Worm (Caenorhabditis elegans) whole organism, young adult: Measurements from ENCODE around the gene srt-68.

Source experiments
- B0336.3 ChIP-seq: fragments of 200-800 bp; sonication (Bioruptor generic); IDR thresholded peaks from 2 replicates; pipeline ENCODE4 v1.3.6; 2022; ENCODE audit warnings: missing genetic modification characterization, missing compliant biosample characterization
- C17E4.6 ChIP-seq: fragments of 200-800 bp; sonication (Bioruptor generic); IDR thresholded peaks from 2 replicates; pipeline ENCODE4 v1.3.6; 2022; ENCODE audit warnings: missing genetic modification reagents, missing genetic modification characterization, missing compliant biosample characterization
- D2030.7 ChIP-seq: fragments of 200-800 bp; sonication (Bioruptor generic); IDR thresholded peaks from 2 replicates; pipeline ENCODE4 v1.3.6; 2022; ENCODE audit warnings: missing genetic modification reagents, missing genetic modification characterization, missing compliant biosample characterization
- F33H1.4 ChIP-seq: fragments of 200-800 bp; sonication (Bioruptor generic); IDR thresholded peaks from 2 replicates; pipeline ENCODE4 v1.3.6; 2022; ENCODE audit warnings: missing genetic modification reagents, missing genetic modification characterization, missing compliant biosample characterization
- F37B4.10 ChIP-seq: fragments of 200-800 bp; sonication (Bioruptor generic); IDR thresholded peaks from 2 replicates; pipeline ENCODE4 v1.3.6; 2022; ENCODE audit warnings: missing genetic modification characterization, missing compliant biosample characterization
- F39B2.1 ChIP-seq: fragments of 200-800 bp; sonication (Bioruptor generic); IDR thresholded peaks from 2 replicates; pipeline ENCODE4 v1.3.6; 2022; ENCODE audit warnings: missing genetic modification reagents, missing genetic modification characterization, missing compliant biosample characterization
- F49E8.2 ChIP-seq: sonication (generic microtip); optimal IDR thresholded peaks from 3 replicates; lab custom pipeline; 2017; ENCODE audit warnings: missing genetic modification characterization, mild to moderate bottlenecking, missing compliant biosample characterization, antibody characterized with exemption, moderate library complexity; ENCODE audit not compliant: insufficient read depth
- F52B5.7 ChIP-seq: sonication (generic microtip); optimal IDR thresholded peaks from 2 replicates; lab custom pipeline; 2016; ENCODE audit warnings: mild to moderate bottlenecking, missing genetic modification characterization, missing compliant biosample characterization
- F55B11.4 ChIP-seq: sonication (generic microtip); optimal IDR thresholded peaks from 2 replicates; lab custom pipeline; 2016; ENCODE audit warnings: missing compliant biosample characterization, missing genetic modification characterization, borderline replicate concordance; ENCODE audit not compliant: insufficient read depth
- F57A8.1 ChIP-seq: fragments of 200-800 bp; sonication (Bioruptor generic); optimal IDR thresholded peaks from 2 replicates; lab custom pipeline; 2018; ENCODE audit warnings: mild to moderate bottlenecking, missing genetic modification characterization, moderate library complexity, missing compliant biosample characterization
- K11D2.4 ChIP-seq: fragments of 200-800 bp; sonication (Bioruptor generic); IDR thresholded peaks from 2 replicates; pipeline ENCODE4 v1.3.6; 2022; ENCODE audit warnings: missing genetic modification reagents, missing genetic modification characterization, missing compliant biosample characterization
- K12H6.12 ChIP-seq: fragments of 200-800 bp; sonication (Bioruptor generic); optimal IDR thresholded peaks from 2 replicates; lab custom pipeline; 2018; ENCODE audit warnings: mild to moderate bottlenecking, missing genetic modification characterization, missing compliant biosample characterization
- Y53G8AR.9 ChIP-seq: fragments of 200-800 bp; sonication (Bioruptor generic); conservative IDR thresholded peaks from 2 replicates; pipeline ENCODE4 v1.3.6; 2022; ENCODE audit warnings: missing genetic modification reagents, missing genetic modification characterization, missing compliant biosample characterization
- Y56A3A.18 ChIP-seq: fragments of 200-800 bp; sonication (Bioruptor generic); IDR thresholded peaks from 2 replicates; pipeline ENCODE4 v1.3.6; 2022; ENCODE audit warnings: missing genetic modification reagents, missing genetic modification characterization, missing compliant biosample characterization
- Y67H2A.10 ChIP-seq: fragments of 200-800 bp; sonication (Bioruptor generic); conservative IDR thresholded peaks from 2 replicates; pipeline ENCODE4 v1.3.6; 2022; ENCODE audit warnings: missing genetic modification reagents, missing genetic modification characterization, missing compliant biosample characterization
- ama-1 ChIP-seq, 3 experiments: fragments of 150-350 bp in 1 of 3; sonication (generic microtip) in 2 of 3; optimal IDR thresholded peaks; 2 replicates each; lab custom pipeline; 2014 to 2018; ENCODE audit warnings: missing biosample characterization in 2 of 3, missing genetic modification characterization in 2 of 3, missing genetic modification reagents in 2 of 3
- athp-1 ChIP-seq: sonication (generic microtip); optimal IDR thresholded peaks from 2 replicates; lab custom pipeline; 2017; ENCODE audit warnings: mild to moderate bottlenecking, missing genetic modification characterization, missing compliant biosample characterization
- attf-6 ChIP-seq: fragments of 200-800 bp; sonication (Bioruptor generic); IDR thresholded peaks from 2 replicates; pipeline ENCODE4 v1.3.6; 2022; ENCODE audit warnings: missing genetic modification reagents, missing genetic modification characterization, missing compliant biosample characterization
- cebp-1 ChIP-seq, 2 experiments: fragments of 200-800 bp in 1 of 2; sonication (Bioruptor generic) in 1 of 2; sonication (generic microtip) in 1 of 2; IDR thresholded peaks in 1 of 2; optimal IDR thresholded peaks in 1 of 2; 2 replicates each; pipeline versions ENCODE4 v1.3.6 to Lab custom; 2017 to 2022; ENCODE audit warnings: missing compliant biosample characterization in 2 of 2, missing genetic modification characterization in 2 of 2, mild to moderate bottlenecking in 1 of 2, missing genetic modification reagents in 1 of 2, moderate library complexity in 1 of 2
- ceh-79 ChIP-seq: sonication (generic microtip); optimal IDR thresholded peaks from 2 replicates; lab custom pipeline; 2017; ENCODE audit warnings: mild to moderate bottlenecking, missing genetic modification characterization, missing compliant biosample characterization
- chd-7 ChIP-seq: sonication (generic microtip); optimal IDR thresholded peaks from 2 replicates; lab custom pipeline; 2016; ENCODE audit warnings: mild to moderate bottlenecking, missing genetic modification characterization, moderate library complexity, missing compliant biosample characterization
- die-1 ChIP-seq: sonication (generic microtip); optimal IDR thresholded peaks from 2 replicates; lab custom pipeline; 2016; ENCODE audit warnings: missing genotype, mild to moderate bottlenecking, missing genetic modification characterization, missing compliant biosample characterization
- egl-44 ChIP-seq: fragments of 200-800 bp; sonication (Bioruptor generic); IDR thresholded peaks from 2 replicates; pipeline ENCODE4 v1.3.6; 2022; ENCODE audit warnings: missing genetic modification reagents, missing genetic modification characterization, missing compliant biosample characterization
- ekl-4 ChIP-seq: fragments of 200-800 bp; sonication (Bioruptor generic); IDR thresholded peaks from 2 replicates; pipeline ENCODE4 v1.3.6; 2022; ENCODE audit warnings: missing genetic modification reagents, missing genetic modification characterization, missing compliant biosample characterization
- fkh-3 ChIP-seq: sonication (generic microtip); optimal IDR thresholded peaks from 2 replicates; lab custom pipeline; 2016; ENCODE audit warnings: mild to moderate bottlenecking, missing genetic modification characterization, missing compliant biosample characterization
- hlh-12 ChIP-seq: sonication (generic microtip); optimal IDR thresholded peaks from 2 replicates; lab custom pipeline; 2016; ENCODE audit warnings: missing genetic modification characterization, missing compliant biosample characterization
- hrde-1 ChIP-seq: sonication (generic microtip); optimal IDR thresholded peaks from 2 replicates; lab custom pipeline; 2016; ENCODE audit warnings: missing genetic modification characterization, mild to moderate bottlenecking, missing compliant biosample characterization, moderate library complexity, missing genotype, missing genetic modification reagents, borderline replicate concordance
- lin-35 ChIP-seq, 3 experiments: fragments of 150-350 bp in 2 of 3; sonication (generic microtip) in 1 of 3; optimal IDR thresholded peaks; 2 replicates each; lab custom pipeline; 2014 to 2018; ENCODE audit warnings: missing biosample characterization in 3 of 3, missing genetic modification characterization in 3 of 3, missing genetic modification reagents in 3 of 3
- lin-40 ChIP-seq: sonication (generic microtip); optimal IDR thresholded peaks from 2 replicates; lab custom pipeline; 2016; ENCODE audit warnings: missing genetic modification characterization, mild to moderate bottlenecking, missing compliant biosample characterization, missing genotype, missing genetic modification reagents
- lin-54 ChIP-seq: fragments of 200-800 bp; sonication (Bioruptor generic); optimal IDR thresholded peaks from 2 replicates; lab custom pipeline; 2018; ENCODE audit warnings: mild to moderate bottlenecking, missing genetic modification characterization, missing compliant biosample characterization
- lir-1 ChIP-seq: fragments of 200-800 bp; sonication (Bioruptor generic); conservative IDR thresholded peaks from 2 replicates; pipeline ENCODE4 v1.3.6; 2022; ENCODE audit warnings: missing genetic modification reagents, missing genetic modification characterization, missing compliant biosample characterization
- lsl-1 ChIP-seq: fragments of 200-800 bp; sonication (Bioruptor generic); optimal IDR thresholded peaks from 2 replicates; lab custom pipeline; 2018; ENCODE audit warnings: mild to moderate bottlenecking, missing genetic modification characterization, moderate library complexity, missing compliant biosample characterization
- madf-6 ChIP-seq: fragments of 200-800 bp; sonication (Bioruptor generic); IDR thresholded peaks from 2 replicates; pipeline ENCODE4 v1.3.6; 2022; ENCODE audit warnings: missing genetic modification reagents, missing genetic modification characterization, missing compliant biosample characterization
- mel-28 ChIP-seq: sonication (generic microtip); optimal IDR thresholded peaks from 2 replicates; lab custom pipeline; 2016; ENCODE audit warnings: borderline replicate concordance, mild to moderate bottlenecking, missing genetic modification characterization, missing compliant biosample characterization
- pha-4 ChIP-seq: fragments of 150-350 bp; sonication (generic microtip); optimal IDR thresholded peaks from 2 replicates; lab custom pipeline; 2014; ENCODE audit warnings: missing biosample characterization, missing genetic modification reagents, missing genetic modification characterization
- rec-8 ChIP-seq, 2 experiments: sonication (generic microtip); optimal IDR thresholded peaks; 2 replicates each; lab custom pipeline; 2016; ENCODE audit warnings: mild to moderate bottlenecking in 2 of 2, missing genetic modification characterization in 2 of 2, missing genetic modification reagents in 2 of 2, missing genotype in 2 of 2, missing biosample characterization in 1 of 2, missing compliant biosample characterization in 1 of 2, moderate library complexity in 1 of 2
- repo-1 ChIP-seq: sonication (generic microtip); optimal IDR thresholded peaks from 2 replicates; lab custom pipeline; 2017; ENCODE audit warnings: mild to moderate bottlenecking, missing genetic modification characterization, missing compliant biosample characterization
- snpc-1.3 ChIP-seq: sonication (generic microtip); optimal IDR thresholded peaks from 2 replicates; lab custom pipeline; 2017; ENCODE audit warnings: missing genetic modification characterization, mild to moderate bottlenecking, missing compliant biosample characterization, antibody characterized with exemption, moderate library complexity, missing genotype, missing genetic modification reagents; ENCODE audit not compliant: insufficient read depth
- sptf-2 ChIP-seq: fragments of 200-800 bp; sonication (Bioruptor generic); optimal IDR thresholded peaks from 2 replicates; lab custom pipeline; 2018; ENCODE audit warnings: mild to moderate bottlenecking, missing genetic modification characterization, missing compliant biosample characterization
- tbp1 ChIP-seq: fragments of 200-800 bp; sonication (Bioruptor generic); optimal IDR thresholded peaks from 2 replicates; lab custom pipeline; 2018; ENCODE audit warnings: mild to moderate bottlenecking, missing genetic modification characterization, missing compliant biosample characterization
- tbx-9 ChIP-seq: sonication (generic microtip); optimal IDR thresholded peaks from 2 replicates; lab custom pipeline; 2016; ENCODE audit warnings: borderline replicate concordance, missing genetic modification characterization, inconsistent platforms, missing compliant biosample characterization
- tlf-1 ChIP-seq: fragments of 200-800 bp; sonication (Bioruptor generic); optimal IDR thresholded peaks from 2 replicates; lab custom pipeline; 2018; ENCODE audit warnings: mild to moderate bottlenecking, missing genetic modification characterization, missing compliant biosample characterization
- ztf-3 ChIP-seq: fragments of 200-800 bp; sonication (Bioruptor generic); optimal IDR thresholded peaks from 2 replicates; lab custom pipeline; 2018; ENCODE audit warnings: mild to moderate bottlenecking, missing genetic modification characterization, missing compliant biosample characterization

srt-68 gene

DNA sequence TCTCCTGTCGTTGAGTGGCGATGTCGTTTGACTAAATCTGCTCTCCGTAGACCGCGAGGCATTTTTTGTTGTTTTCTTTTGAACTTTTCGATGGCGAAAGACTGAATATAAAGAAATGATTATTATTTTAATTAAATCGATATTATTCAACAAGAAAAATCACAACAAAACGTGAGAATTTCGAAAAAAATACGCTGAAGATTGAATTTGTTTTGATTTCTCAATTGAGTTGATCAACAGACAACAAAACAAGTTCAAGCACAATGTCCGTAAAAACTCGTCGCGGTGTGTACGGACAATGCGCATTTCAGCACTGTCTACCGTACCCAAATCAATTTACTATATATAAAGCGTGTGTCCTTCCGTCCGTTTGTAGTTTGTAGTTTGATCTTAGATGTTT, 26.1 kb upstream of the srt-68 start, which contains the start of gene B0238.9:
Gene B0238.9, minus strand, starts transcription at position 101 of the 400 bp plus-strand sequence.
- peak; percentile 26 for TF ChIP-seq lsl-1 (GFP tag; lab: Kevin White, UChicago)
- no peak for TF ChIP-seq tbx-9 (tag; lab: Kevin White, UChicago)

ce11 chrV:5275426-5276007, 23.6 kb upstream of the srt-68 start:
- peak; percentile 42 for TF ChIP-seq hrde-1 (tag; lab: Kevin White, UChicago)
- no peak for TF ChIP-seq F55B11.4 (tag; lab: Kevin White, UChicago)
- TF ChIP-seq F39B2.1, result no peak
- peak; percentile 48 for TF ChIP-seq ceh-79 (tag; lab: Kevin White, UChicago)
- TF ChIP-seq repo-1 (tag; lab: Kevin White, UChicago), result peak; percentile 82
- TF ChIP-seq sptf-2 (GFP tag; lab: Kevin White, UChicago), result no peak
- TF ChIP-seq hlh-12 (tag; lab: Kevin White, UChicago), result no peak
- peak; percentile 52 for TF ChIP-seq F49E8.2 (tag; lab: Kevin White, UChicago)
- TF ChIP-seq chd-7 (tag; lab: Kevin White, UChicago), result no peak
- peak; percentile 58 for TF ChIP-seq madf-6
- TF ChIP-seq K12H6.12 (tag; lab: Kevin White, UChicago), result no peak
- TF ChIP-seq Y56A3A.18 (GFP tag; lab: Robert Waterston, UW), result 0 out of 2 replicates have a peak, but pooled peaks have one; percentile 12
- TF ChIP-seq athp-1 (tag; lab: Kevin White, UChicago), result peak; percentile 52
- TF ChIP-seq pha-4 (tag; lab: Kevin White, UChicago), result no peak
- no peak for TF ChIP-seq C17E4.6 (GFP tag; lab: Robert Waterston, UW)
- TF ChIP-seq ekl-4 (GFP tag; lab: Robert Waterston, UW), result peak; percentile 60; the same call in 1 of the 2 replicates
- TF ChIP-seq tbp1, result peak; percentile 29
- peak in 1 of 3 experiments; percentile 64 for TF ChIP-seq lin-35 (GFP tag; optimal IDR thresholded peaks at IDR 0.05; lab: Kevin White, UChicago)
- peak; percentile 5 for TF ChIP-seq tlf-1 (GFP tag; lab: Kevin White, UChicago)
- no peak for TF ChIP-seq F37B4.10 (GFP tag; lab: Robert Waterston, UW)
- 0 out of 2 replicates have a peak, but pooled peaks have one; percentile 34 for TF ChIP-seq B0336.3 (GFP tag; lab: Robert Waterston, UW)
- no peak for TF ChIP-seq lin-40 (tag; lab: Kevin White, UChicago)
- TF ChIP-seq die-1 (tag; lab: Kevin White, UChicago), result peak; percentile 38
- peak; percentile 33 for TF ChIP-seq lin-54 (GFP tag; lab: Kevin White, UChicago)
- TF ChIP-seq ztf-3, result no peak
- TF ChIP-seq fkh-3 (tag; lab: Kevin White, UChicago), result peak; percentile 46
- TF ChIP-seq D2030.7, result 0 out of 2 replicates have a peak, but pooled peaks have one; percentile 9
- TF ChIP-seq mel-28, result no peak
- TF ChIP-seq F57A8.1 (GFP tag; lab: Kevin White, UChicago), result no peak
- peak; percentile 54 for TF ChIP-seq snpc-1.3
- no peak for TF ChIP-seq cebp-1 (GFP tag; IDR thresholded peaks at IDR 0.05; lab: Robert Waterston, UW)
- TF ChIP-seq cebp-1 (tag; optimal IDR thresholded peaks at IDR 0.05; lab: Kevin White, UChicago), result peak; percentile 58
- TF ChIP-seq rec-8 (tag; optimal IDR thresholded peaks at IDR 0.05; lab: Kevin White, UChicago), result peak in 1 of 2 experiments; percentile 29
- TF ChIP-seq ama-1 (optimal IDR thresholded peaks at IDR 0.05; lab: Kevin White, UChicago), result no peak
- TF ChIP-seq ama-1 (GFP tag; optimal IDR thresholded peaks at IDR 0.05; lab: Kevin White, UChicago), result peak in 1 of 2 experiments; percentile 55
- TF ChIP-seq F52B5.7, result peak; percentile 41
- no peak for TF ChIP-seq K11D2.4 (GFP tag; lab: Robert Waterston, UW)
- peak; percentile 26 for TF ChIP-seq F33H1.4 (GFP tag; lab: Robert Waterston, UW)
- TF ChIP-seq Y53G8AR.9 (GFP tag; lab: Robert Waterston, UW), result peak; percentile 63; the same call in 1 of the 2 replicates
- no peak for TF ChIP-seq lir-1
- 0 out of 2 replicates have a peak, but pooled peaks have one; percentile 47 for TF ChIP-seq attf-6 (GFP tag; lab: Robert Waterston, UW)
- no peak for TF ChIP-seq Y67H2A.10
- no peak for TF ChIP-seq egl-44 (GFP tag; lab: Robert Waterston, UW)
